Worm (Caenorhabditis elegans) whole organism, mixed stage, embryonic: Measurements from ENCODE around the gene T13A10.64.

Experiments
- M03D4.4 ChIP-seq: sonication (generic microtip); optimal IDR thresholded peaks from 2 replicates; lab custom pipeline; 2017; ENCODE audit warnings: mild to moderate bottlenecking, missing genetic modification characterization, missing compliant biosample characterization
- mep-1 ChIP-seq: fragments of 150-350 bp; optimal IDR thresholded peaks from 2 replicates; lab custom pipeline; 2017; ENCODE audit warnings: missing biosample characterization, missing genetic modification reagents, missing genetic modification characterization, inconsistent platforms
- nhr-237 ChIP-seq: fragments of 150-350 bp; optimal IDR thresholded peaks from 2 replicates; lab custom pipeline; 2014; ENCODE audit warnings: missing biosample characterization, missing genetic modification characterization
- sptf-1 ChIP-seq: sonication (generic microtip); optimal IDR thresholded peaks from 2 replicates; lab custom pipeline; 2017; ENCODE audit warnings: mild to moderate bottlenecking, missing genetic modification characterization, moderate library complexity, missing compliant biosample characterization

DNA sequence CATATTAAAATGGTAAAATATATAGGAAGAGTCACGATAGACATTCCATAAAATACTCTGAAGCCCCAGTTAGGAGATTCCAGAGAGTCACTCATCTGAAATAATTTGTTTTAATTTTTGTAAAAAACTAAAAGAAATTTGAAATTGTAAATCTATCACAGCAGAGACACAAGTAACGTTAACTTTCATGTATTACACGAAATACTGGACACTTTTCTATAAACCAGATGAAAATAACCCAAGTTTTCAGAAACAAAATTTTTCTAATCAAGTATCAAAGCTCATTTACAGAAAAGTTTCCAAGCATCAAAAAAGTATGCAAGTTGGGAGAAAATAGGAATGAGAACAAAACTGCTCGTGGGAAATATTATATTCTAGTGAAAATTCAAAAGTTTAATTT lies 43.5 kb downstream of the T13A10.64 start, which contains the start of gene srv-27:
- TF ChIP-seq mep-1 (tag; lab: Kevin White, UChicago) (no peak), sptf-1 (tag; lab: Kevin White, UChicago) (no peak), M03D4.4 (no peak), nhr-237 (tag; lab: Kevin White, UChicago) (no peak)
